Worm (Caenorhabditis elegans): ENCODE data around the gene ced-6.
A peak's percentile ranks its signal among the peaks of the same experiment; 100 is the strongest.

Gene ced-6

ce11 chrIII:5584647-5585046 lies 10.9 kb upstream of the ced-6 start, which contains the start of gene F56D2.3:
F56D2.3 (plus strand) TSS chrIII:5584947.
- TF ChIP-seq set-16 (GFP tag; IDR thresholded peaks at IDR 0.05) (no peak; the same call in 1 of the 2 replicates), mxl-3 (GFP tag; optimal IDR thresholded peaks at IDR 0.05) (no peak), duxl-1 (tag; optimal IDR thresholded peaks at IDR 0.05; ENCODE audit: poor library complexity) (no peak), daf-8 (GFP tag; IDR thresholded peaks at IDR 0.05) (no peak), nhr-111 (GFP tag; optimal IDR thresholded peaks at IDR 0.05) (no peak), nhr-6 (tag; optimal IDR thresholded peaks at IDR 0.05) (no peak), jun-1 (tag; optimal IDR thresholded peaks at IDR 0.05) (no peak), ceh-82 (tag; optimal IDR thresholded peaks at IDR 0.05) (no peak), hif-1 (tag; optimal IDR thresholded peaks at IDR 0.05) (no peak), tag-97 (GFP tag; IDR thresholded peaks at IDR 0.05) (no peak), ctbp-1 (GFP tag; IDR thresholded peaks at IDR 0.05) (no peak), nhr-76 (tag; optimal IDR thresholded peaks at IDR 0.05) (no peak), ZK546.5 (tag; optimal IDR thresholded peaks at IDR 0.05) (no peak), zfp-3 (GFP tag; conservative IDR thresholded peaks at IDR 0.05) (no peak)

- TF ChIP-seq Y105C5A.15 (GFP tag; IDR thresholded peaks at IDR 0.05) (no peak), dmd-9 (GFP tag; IDR thresholded peaks at IDR 0.05) (no peak), nhr-111 (GFP tag; optimal IDR thresholded peaks at IDR 0.05) (no peak), mes-2 (tag; optimal IDR thresholded peaks at IDR 0.05; ENCODE audit: poor library complexity, severe bottlenecking) (no peak)
These were observed 9.9 kb upstream of the ced-6 start for ce11 chrIII:5585711-5586110.

- TF ChIP-seq saeg-2 (GFP tag; IDR thresholded peaks at IDR 0.05): no peak
- peak; percentile 69 for TF ChIP-seq dpl-1 (GFP tag; optimal IDR thresholded peaks at IDR 0.05)
- peak; percentile 41 for TF ChIP-seq mes-2 (tag; optimal IDR thresholded peaks at IDR 0.05; ENCODE audit: poor library complexity, severe bottlenecking)
These were observed 8.6 kb upstream of the ced-6 start, which contains the start of gene F56D2.2 for ce11 chrIII:5586925-5587324. F56D2.2 (plus strand) TSS chrIII:5587263.

ce11 chrIII:5588746-5589145 lies 6.8 kb upstream of the ced-6 start:
- TF ChIP-seq ama-1 (optimal IDR thresholded peaks at IDR 0.05) (peak; percentile 64), arid-1 (GFP tag; conservative IDR thresholded peaks at IDR 0.05) (no peak), sdz-12 (GFP tag; optimal IDR thresholded peaks at IDR 0.05) (no peak)

- TF ChIP-seq daf-16 (GFP tag; optimal IDR thresholded peaks at IDR 0.05): no peak
- peak; percentile 33 for TF ChIP-seq daf-16 (tag; optimal IDR thresholded peaks at IDR 0.05)
- no peak for TF ChIP-seq lin-29 (GFP tag; IDR thresholded peaks at IDR 0.05)
- no peak for TF ChIP-seq mep-1 (tag; optimal IDR thresholded peaks at IDR 0.05)
- TF ChIP-seq T26A8.4 (GFP tag; IDR thresholded peaks at IDR 0.05): no peak
- TF ChIP-seq ceh-28 (tag; optimal IDR thresholded peaks at IDR 0.05): no peak
- TF ChIP-seq nhr-11 (tag; optimal IDR thresholded peaks at IDR 0.05): no peak
- no peak for TF ChIP-seq Y105C5A.15 (GFP tag; IDR thresholded peaks at IDR 0.05)
- TF ChIP-seq snpc-1.2 (GFP tag; IDR thresholded peaks at IDR 0.05): no peak
- TF ChIP-seq ceh-32 (tag; optimal IDR thresholded peaks at IDR 0.05; ENCODE audit: poor library complexity): no peak
- no peak for TF ChIP-seq pqm-1 (tag; optimal IDR thresholded peaks at IDR 0.05)
- TF ChIP-seq ceh-20 (GFP tag; IDR thresholded peaks at IDR 0.05): no peak
- TF ChIP-seq saeg-2 (GFP tag; IDR thresholded peaks at IDR 0.05): no peak
- no peak for TF ChIP-seq Y48G9A.11 (GFP tag; IDR thresholded peaks at IDR 0.05)
- no peak for TF ChIP-seq tra-1 (GFP tag; IDR thresholded peaks at IDR 0.05)
- TF ChIP-seq lim-7 (GFP tag; IDR thresholded peaks at IDR 0.05): no peak
- peak; percentile 12 to 88 for TF ChIP-seq lsy-2 (tag; optimal IDR thresholded peaks at IDR 0.05)
- no peak; the same call in 1 of the 2 replicates for TF ChIP-seq pha-4 (GFP tag; IDR thresholded peaks at IDR 0.05)
- no peak for TF ChIP-seq pha-4 (tag; optimal IDR thresholded peaks at IDR 0.05)
- TF ChIP-seq F10B5.3 (tag; optimal IDR thresholded peaks at IDR 0.05): no peak
- TF ChIP-seq sdz-12 (GFP tag; optimal IDR thresholded peaks at IDR 0.05): no peak
- TF ChIP-seq nhr-6 (tag; optimal IDR thresholded peaks at IDR 0.05): peak; percentile 50
- TF ChIP-seq ceh-44 (GFP tag; IDR thresholded peaks at IDR 0.05): no peak
- TF ChIP-seq R02D3.7 (tag; optimal IDR thresholded peaks at IDR 0.05): peak; percentile 55
- no peak for TF ChIP-seq gei-8 (GFP tag; optimal IDR thresholded peaks at IDR 0.05)
- no peak for TF ChIP-seq php-3 (GFP tag; IDR thresholded peaks at IDR 0.05)
These were observed 3.9 kb upstream of the ced-6 start, which contains the start of the genes ddx-15 and ucr-1 for ce11 chrIII:5591668-5592149. ddx-15 (minus strand) TSS chrIII:5591718. ucr-1 (plus strand) TSS chrIII:5592135.

All from whole organism, L4 larva.